Fruit fly (Drosophila melanogaster): ENCODE results near the gene CG43779.
A peak's percentile ranks its signal among the peaks of the same experiment; 100 is the strongest.

The CG43779 gene

dm6 chr2L:13290276-13291065, 16.1 kb downstream of the CG43779 start (continued):
- TF ChIP-seq Lpt (GFP tag; optimal IDR thresholded peaks at IDR 0.05) (peak; percentile 22), CG15336 (GFP tag; IDR thresholded peaks at IDR 0.05) (peak; percentile 11), Ets96B (tag; optimal IDR thresholded peaks at IDR 0.05) (no peak), Eip78C (GFP tag) (peak; percentile 51), CG32006 (GFP tag; optimal IDR thresholded peaks at IDR 0.05) (peak; percentile 20), CG11902 (GFP tag; optimal IDR thresholded peaks at IDR 0.05) (no peak), CG34406 (GFP tag; optimal IDR thresholded peaks at IDR 0.05) (peak; percentile 55), CG11762 (GFP tag; optimal IDR thresholded peaks at IDR 0.05; ENCODE audit: insufficient read depth) (no peak), fd85E (GFP tag; optimal IDR thresholded peaks at IDR 0.05) (no peak), CG1621 (tag; optimal IDR thresholded peaks at IDR 0.05) (no peak), fkh (GFP tag; optimal IDR thresholded peaks at IDR 0.05) (peak; percentile 97), Sox14 (GFP tag; optimal IDR thresholded peaks at IDR 0.05) (no peak), spab (GFP tag; optimal IDR thresholded peaks at IDR 0.05) (peak; percentile 34), Gug (GFP tag; IDR thresholded peaks at IDR 0.05) (no peak), esn (GFP tag; optimal IDR thresholded peaks at IDR 0.05) (no peak), cyc (GFP tag; optimal IDR thresholded peaks at IDR 0.05) (no peak), Hr38 (GFP tag; optimal IDR thresholded peaks at IDR 0.05) (no peak), dac (GFP tag; optimal IDR thresholded peaks at IDR 0.05) (no peak), CG11294 (GFP tag; IDR thresholded peaks at IDR 0.05) (no peak), CG31627 (GFP tag; optimal IDR thresholded peaks at IDR 0.05) (no peak), CG16779 (tag; optimal IDR thresholded peaks at IDR 0.05) (no peak)

- TF ChIP-seq CG10631 (GFP tag; optimal IDR thresholded peaks at IDR 0.05) (peak; percentile 2), CG6163 (GFP tag; IDR thresholded peaks at IDR 0.05) (no peak), esn (GFP tag; optimal IDR thresholded peaks at IDR 0.05) (peak; percentile 44), OdsH (GFP tag; optimal IDR thresholded peaks at IDR 0.05) (peak; percentile 43), Eip93F (GFP tag; optimal IDR thresholded peaks at IDR 0.05) (peak; percentile 5), Sox102F (GFP tag; optimal IDR thresholded peaks at IDR 0.05) (peak; percentile 3), CG4318 (GFP tag; optimal IDR thresholded peaks at IDR 0.05) (no peak), Hr39 (GFP tag; optimal IDR thresholded peaks at IDR 0.05) (peak; percentile 28), CG8319 (GFP tag; optimal IDR thresholded peaks at IDR 0.05) (peak; percentile 4), svp (GFP tag) (no peak), salr (GFP tag; optimal IDR thresholded peaks at IDR 0.05) (no peak), Met (GFP tag; optimal IDR thresholded peaks at IDR 0.05) (peak; percentile 19), acj6 (GFP tag; optimal IDR thresholded peaks at IDR 0.05) (peak; percentile 15), cyc (GFP tag; optimal IDR thresholded peaks at IDR 0.05) (peak; percentile 55), Eip75B (GFP tag; optimal IDR thresholded peaks at IDR 0.05) (peak; percentile 18), topi (GFP tag; optimal IDR thresholded peaks at IDR 0.05) (peak; percentile 51), CG31627 (GFP tag; optimal IDR thresholded peaks at IDR 0.05) (peak; percentile 23), pdm3 (GFP tag; optimal IDR thresholded peaks at IDR 0.05) (peak; percentile 25), CG3919 (GFP tag; optimal IDR thresholded peaks at IDR 0.05) (peak; percentile 61), lz (GFP tag; optimal IDR thresholded peaks at IDR 0.05) (peak; percentile 22), Eip78C (GFP tag) (peak; percentile 90), Hr4 (GFP tag; optimal IDR thresholded peaks at IDR 0.05) (no peak)
Measured at dm6 chr2L:13289689-13290088, 16.9 kb downstream of the CG43779 start, which contains the start of gene CG31729. Gene CG31729 (plus strand): TSS chr2L:13289997.

dm6 chr2L:13286456-13286855, 20.1 kb downstream of the CG43779 start, which contains the start of the genes Drep4 and Uvrag:
Gene Drep4 (minus strand): TSS chr2L:13286462.
Gene Uvrag (plus strand): TSS chr2L:13286777.
- peak; percentile 66 for TF ChIP-seq CG10631 (GFP tag; optimal IDR thresholded peaks at IDR 0.05)
- TF ChIP-seq OdsH (GFP tag; optimal IDR thresholded peaks at IDR 0.05) = peak; percentile 77
- TF ChIP-seq CG16779 (tag; optimal IDR thresholded peaks at IDR 0.05) = no peak
- no peak for TF ChIP-seq CG1621 (tag; optimal IDR thresholded peaks at IDR 0.05)
- peak; percentile 31 for TF ChIP-seq CG8319 (GFP tag; optimal IDR thresholded peaks at IDR 0.05)
- peak; percentile 63 for TF ChIP-seq Ets96B (tag; optimal IDR thresholded peaks at IDR 0.05)
- peak; percentile 52 for TF ChIP-seq Met (GFP tag; optimal IDR thresholded peaks at IDR 0.05)
- no peak for TF ChIP-seq CG6163 (GFP tag; IDR thresholded peaks at IDR 0.05)
- TF ChIP-seq achi (GFP tag; optimal IDR thresholded peaks at IDR 0.05) = peak; percentile 69
- TF ChIP-seq vri (GFP tag; optimal IDR thresholded peaks at IDR 0.05) = no peak
- TF ChIP-seq Smox (GFP tag; optimal IDR thresholded peaks at IDR 0.05) = no peak
- no peak for TF ChIP-seq pdm3 (GFP tag; optimal IDR thresholded peaks at IDR 0.05)
- TF ChIP-seq fd85E (GFP tag; optimal IDR thresholded peaks at IDR 0.05) = no peak
- TF ChIP-seq CG34406 (GFP tag; optimal IDR thresholded peaks at IDR 0.05) = peak; percentile 47
- TF ChIP-seq CG3032 (tag; optimal IDR thresholded peaks at IDR 0.05) = peak; percentile 75
- peak; percentile 60 for TF ChIP-seq esn (GFP tag; optimal IDR thresholded peaks at IDR 0.05)
- TF ChIP-seq Hr39 (GFP tag; optimal IDR thresholded peaks at IDR 0.05) = peak; percentile 14
- TF ChIP-seq Eip93F (GFP tag; optimal IDR thresholded peaks at IDR 0.05) = no peak
- TF ChIP-seq cyc (GFP tag; optimal IDR thresholded peaks at IDR 0.05) = peak; percentile 24
- no peak for TF ChIP-seq topi (GFP tag; optimal IDR thresholded peaks at IDR 0.05)
- TF ChIP-seq CG15336 (GFP tag; IDR thresholded peaks at IDR 0.05) = no peak
- no peak for TF ChIP-seq Hr4 (GFP tag; optimal IDR thresholded peaks at IDR 0.05)
- peak; percentile 70 for TF ChIP-seq acj6 (GFP tag; optimal IDR thresholded peaks at IDR 0.05)
- no peak for TF ChIP-seq lz (GFP tag; optimal IDR thresholded peaks at IDR 0.05)
- TF ChIP-seq Blimp-1 (GFP tag; optimal IDR thresholded peaks at IDR 0.05) = peak; percentile 28
- peak; percentile 74 for TF ChIP-seq Sox14 (GFP tag; optimal IDR thresholded peaks at IDR 0.05)
- peak; percentile 33 for TF ChIP-seq dac (GFP tag; optimal IDR thresholded peaks at IDR 0.05)

Measured in whole organism, prepupa.